Worm (Caenorhabditis elegans): ENCODE results near the gene T14G8.3.

DNA sequence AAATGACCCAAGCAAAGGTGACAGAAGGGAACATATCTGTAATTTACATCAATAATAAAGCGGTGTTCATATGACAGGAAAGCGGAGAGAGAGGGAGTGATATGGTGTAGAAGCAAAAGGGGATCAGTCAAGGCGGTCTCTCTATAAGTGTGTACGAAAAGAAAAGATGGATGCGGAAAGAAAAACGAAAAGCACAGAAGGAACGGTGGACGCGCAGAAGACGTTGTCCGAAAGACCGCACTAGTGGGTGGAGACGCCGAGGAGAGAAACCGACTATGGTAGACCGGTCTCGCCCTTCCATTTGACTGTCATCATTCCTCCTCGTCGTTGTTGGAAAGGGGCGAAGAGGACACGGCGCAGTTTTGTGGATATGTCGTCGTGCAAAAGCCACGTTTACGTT lies 18.0 kb upstream of the T14G8.3 start, which contains the start of gene C52G5.2:
- TF ChIP-seq unc-55 (GFP tag; optimal IDR thresholded peaks at IDR 0.05) (no peak), ztf-16 (tag; optimal IDR thresholded peaks at IDR 0.05) (no peak), dve-1 (tag; optimal IDR thresholded peaks at IDR 0.05) (no peak), ceh-34 (tag; optimal IDR thresholded peaks at IDR 0.05) (no peak), ama-1 (optimal IDR thresholded peaks at IDR 0.05) (no peak), tbx-2 (tag; optimal IDR thresholded peaks at IDR 0.05) (no peak), sox-4 (tag; optimal IDR thresholded peaks at IDR 0.05) (no peak), pqm-1 (tag; optimal IDR thresholded peaks at IDR 0.05) (no peak), hlh-15 (tag; optimal IDR thresholded peaks at IDR 0.05) (no peak), nhr-11 (tag; optimal IDR thresholded peaks at IDR 0.05) (no peak)
